Worm (Caenorhabditis elegans) whole organism, L4 larva: Measurements from ENCODE around the gene tps-2.

Experiments used
- nhr-11 ChIP-seq: fragments of 150-350 bp; optimal IDR thresholded peaks from 2 replicates; lab custom pipeline; 2014; ENCODE audit warnings: missing biosample characterization, missing genetic modification characterization
- zip-2 ChIP-seq: fragments of 150-350 bp; optimal IDR thresholded peaks from 2 replicates; lab custom pipeline; 2014; ENCODE audit warnings: missing biosample characterization, missing genetic modification characterization

DNA sequence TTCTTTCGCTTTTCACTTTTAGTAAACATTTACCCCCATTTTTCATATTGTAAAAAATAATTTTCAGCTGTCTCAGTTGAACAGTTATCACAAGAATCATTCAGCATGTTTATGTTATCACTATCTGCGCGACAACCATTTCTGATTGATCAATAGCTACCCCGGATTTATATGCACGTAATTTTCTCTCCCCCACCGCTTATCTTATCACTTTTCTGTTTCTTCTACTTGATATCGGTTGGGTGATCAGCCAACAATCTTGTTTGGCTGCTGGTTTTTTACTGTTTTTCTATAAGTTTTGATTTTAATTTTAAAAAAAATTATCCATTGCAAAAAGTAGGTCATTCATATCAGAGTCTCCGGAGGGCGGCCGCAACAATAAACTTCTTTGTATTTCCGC is 2.9 kb upstream of the tps-2 start:
- TF ChIP-seq zip-2 (tag; lab: Kevin White, UChicago) (no peak), nhr-11 (tag; lab: Kevin White, UChicago) (no peak)
